Worm (Caenorhabditis elegans): ENCODE data around the gene C37H5.14.

DNA sequence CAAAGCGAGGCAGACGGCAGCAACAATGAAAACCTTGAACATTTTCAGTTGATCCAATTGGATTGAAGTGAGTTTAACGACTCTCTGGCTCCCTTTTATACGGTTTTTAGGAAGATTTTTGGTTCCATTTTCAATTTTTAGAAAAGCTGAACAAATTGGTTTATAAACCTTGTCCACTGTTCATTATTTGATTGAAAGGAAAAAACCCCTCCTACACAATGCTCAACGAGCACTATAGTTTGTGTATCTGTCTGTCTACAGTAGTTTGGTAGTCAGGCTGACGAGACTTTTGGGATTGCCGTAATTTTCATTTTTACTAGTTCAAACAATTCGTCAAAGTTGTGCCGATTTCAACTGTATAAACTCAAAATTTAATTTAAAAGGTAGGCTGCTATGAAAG, 45.1 kb upstream of the C37H5.14 start, which contains the start of gene T19H12.15:
- TF ChIP-seq zag-1 (tag; optimal IDR thresholded peaks at IDR 0.05): no peak
- no peak for TF ChIP-seq nhr-67 (tag; optimal IDR thresholded peaks at IDR 0.05)
- no peak for TF ChIP-seq nhr-28 (tag; optimal IDR thresholded peaks at IDR 0.05)
- TF ChIP-seq ceh-28 (tag; optimal IDR thresholded peaks at IDR 0.05): no peak
- TF ChIP-seq unc-62 (GFP tag; optimal IDR thresholded peaks at IDR 0.05): no peak
- no peak for TF ChIP-seq nhr-237 (tag; optimal IDR thresholded peaks at IDR 0.05)
- TF ChIP-seq egl-27 (tag; optimal IDR thresholded peaks at IDR 0.05): no peak
- TF ChIP-seq snpc-4 (tag; optimal IDR thresholded peaks at IDR 0.05): no peak

All from whole organism, L3 larva.